Fruit fly (Drosophila melanogaster): ENCODE measurements around the gene mRpL44.
A peak's percentile ranks its signal among the peaks of the same experiment; 100 is the strongest.

The mRpL44 gene

dm6 chr3R:5483488-5484109, 13.2 kb upstream of the mRpL44 start, which contains the start of gene ksr (continued):
- TF ChIP-seq odd (GFP tag; optimal IDR thresholded peaks at IDR 0.05), result no peak
- no peak for TF ChIP-seq CG12071 (GFP tag; optimal IDR thresholded peaks at IDR 0.05)
- no peak for TF ChIP-seq CG6813 (GFP tag; optimal IDR thresholded peaks at IDR 0.05)
- TF ChIP-seq HLH54F (GFP tag; optimal IDR thresholded peaks at IDR 0.05), result no peak
- no peak for TF ChIP-seq CG18764 (GFP tag; optimal IDR thresholded peaks at IDR 0.05)
- TF ChIP-seq Xbp1 (GFP tag; optimal IDR thresholded peaks at IDR 0.05), result peak; percentile 36
- TF ChIP-seq CHES-1-like (GFP tag; optimal IDR thresholded peaks at IDR 0.05), result no peak
- TF ChIP-seq Nf-YA (GFP tag; IDR thresholded peaks at IDR 0.05), result no peak
- no peak for TF ChIP-seq danr (GFP tag; IDR thresholded peaks at IDR 0.05)
- peak; percentile 38; the same call in 1 of the 2 replicates for TF ChIP-seq Xrp1 (GFP tag; IDR thresholded peaks at IDR 0.05)
- TF ChIP-seq chif (GFP tag; optimal IDR thresholded peaks at IDR 0.05), result no peak
- peak; percentile 21; the same call in 1 of the 2 replicates for TF ChIP-seq CG13287 (GFP tag; IDR thresholded peaks at IDR 0.05; ENCODE audit: partially characterized antibody)
- no peak for TF ChIP-seq CG3726 (GFP tag; IDR thresholded peaks at IDR 0.05)
- TF ChIP-seq psq (GFP tag; optimal IDR thresholded peaks at IDR 0.05), result no peak
- no peak for TF ChIP-seq CG12744 (GFP tag; optimal IDR thresholded peaks at IDR 0.05)
- TF ChIP-seq CG34224 (GFP tag; IDR thresholded peaks at IDR 0.05; ENCODE audit: partially characterized antibody), result no peak
- no peak for TF ChIP-seq dimm (GFP tag; IDR thresholded peaks at IDR 0.05)
- TF ChIP-seq Tbp (GFP tag; optimal IDR thresholded peaks at IDR 0.05), result no peak
- no peak for TF ChIP-seq crc (GFP tag; optimal IDR thresholded peaks at IDR 0.05)
- no peak for TF ChIP-seq corto (GFP tag; optimal IDR thresholded peaks at IDR 0.05)
- no peak for TF ChIP-seq CG11723 (GFP tag; optimal IDR thresholded peaks at IDR 0.05)
- TF ChIP-seq CG30431 (GFP tag; optimal IDR thresholded peaks at IDR 0.05), result no peak
- TF ChIP-seq CG15479 (GFP tag; optimal IDR thresholded peaks at IDR 0.05), result no peak
- no peak for TF ChIP-seq CG18599 (GFP tag; optimal IDR thresholded peaks at IDR 0.05)
- no peak for TF ChIP-seq CG8359 (GFP tag; optimal IDR thresholded peaks at IDR 0.05; ENCODE audit: borderline replicate concordance)
- TF ChIP-seq HmgZ (tag; optimal IDR thresholded peaks at IDR 0.05), result no peak
- TF ChIP-seq Dad (GFP tag; optimal IDR thresholded peaks at IDR 0.05), result no peak
- peak in 1 of 2 experiments; percentile 9 for TF ChIP-seq bsh (GFP tag; optimal IDR thresholded peaks at IDR 0.05)
- TF ChIP-seq D19A (tag; optimal IDR thresholded peaks at IDR 0.05), result no peak
- no peak for TF ChIP-seq Mes4 (GFP tag; optimal IDR thresholded peaks at IDR 0.05)
- TF ChIP-seq CG10147 (GFP tag; optimal IDR thresholded peaks at IDR 0.05), result no peak
- TF ChIP-seq CG14014 (GFP tag; IDR thresholded peaks at IDR 0.05), result no peak
- TF ChIP-seq gsb-n (tag; optimal IDR thresholded peaks at IDR 0.05), result no peak
- no peak for TF ChIP-seq Gug (GFP tag; IDR thresholded peaks at IDR 0.05)
- no peak for TF ChIP-seq CrebB (tag; optimal IDR thresholded peaks at IDR 0.05)
- TF ChIP-seq HmgD (GFP tag; optimal IDR thresholded peaks at IDR 0.05), result no peak
- no peak for TF ChIP-seq org-1 (GFP tag; optimal IDR thresholded peaks at IDR 0.05)
- no peak for TF ChIP-seq insv (GFP tag; optimal IDR thresholded peaks at IDR 0.05)
- TF ChIP-seq Lpt (GFP tag; optimal IDR thresholded peaks at IDR 0.05), result no peak
- TF ChIP-seq tin (GFP tag; optimal IDR thresholded peaks at IDR 0.05), result no peak
- TF ChIP-seq CG10209 (GFP tag; optimal IDR thresholded peaks at IDR 0.05), result no peak
- no peak for TF ChIP-seq sqz (GFP tag; optimal IDR thresholded peaks at IDR 0.05)
- peak; percentile 34; the same call in 1 of the 2 replicates for TF ChIP-seq vvl (GFP tag; IDR thresholded peaks at IDR 0.05)
- no peak for TF ChIP-seq ftz-f1 (GFP tag; optimal IDR thresholded peaks at IDR 0.05)
- TF ChIP-seq cad (GFP tag; optimal IDR thresholded peaks at IDR 0.05), result no peak
- TF ChIP-seq CG8924 (tag; optimal IDR thresholded peaks at IDR 0.05), result peak; percentile 50
- TF ChIP-seq CG8388 (GFP tag; optimal IDR thresholded peaks at IDR 0.05), result no peak
- no peak; the same call in 1 of the 2 replicates for TF ChIP-seq stc (GFP tag; IDR thresholded peaks at IDR 0.05)
- TF ChIP-seq Bdp1 (GFP tag; optimal IDR thresholded peaks at IDR 0.05), result no peak
- TF ChIP-seq CG7372 (GFP tag; IDR thresholded peaks at IDR 0.05), result no peak
- TF ChIP-seq CG31388 (GFP tag; optimal IDR thresholded peaks at IDR 0.05), result no peak

Data from whole organism, embryonic.